Worm (Caenorhabditis elegans): ENCODE data around the gene ssq-4.
"Not testable (repeated sequence)": the region's sequence is repeated elsewhere in the genome, so short reads cannot be mapped to it uniquely, and the experiment has no call there.

Gene ssq-4

ce11 chrIV:4996956-4997355, 19.3 kb upstream of the ssq-4 start:
- TF ChIP-seq zip-4 (GFP tag; optimal IDR thresholded peaks at IDR 0.05) (no peak), ztf-11 (tag; optimal IDR thresholded peaks at IDR 0.05) (no peak), skn-1 (tag; optimal IDR thresholded peaks at IDR 0.05) (no peak), C04F5.9 (tag; optimal IDR thresholded peaks at IDR 0.05) (no peak), snpc-4 (tag; optimal IDR thresholded peaks at IDR 0.05) (no peak), hlh-4 (tag; optimal IDR thresholded peaks at IDR 0.05) (no peak), ama-1 (optimal IDR thresholded peaks at IDR 0.05) (no peak), ceh-88 (GFP tag; IDR thresholded peaks at IDR 0.05) (no peak), nhr-12 (tag; optimal IDR thresholded peaks at IDR 0.05) (no peak), rnt-1 (tag; optimal IDR thresholded peaks at IDR 0.05) (no peak), mdl-1 (tag; optimal IDR thresholded peaks at IDR 0.05) (no peak), lin-15B (tag; optimal IDR thresholded peaks at IDR 0.05) (no peak)

DNA sequence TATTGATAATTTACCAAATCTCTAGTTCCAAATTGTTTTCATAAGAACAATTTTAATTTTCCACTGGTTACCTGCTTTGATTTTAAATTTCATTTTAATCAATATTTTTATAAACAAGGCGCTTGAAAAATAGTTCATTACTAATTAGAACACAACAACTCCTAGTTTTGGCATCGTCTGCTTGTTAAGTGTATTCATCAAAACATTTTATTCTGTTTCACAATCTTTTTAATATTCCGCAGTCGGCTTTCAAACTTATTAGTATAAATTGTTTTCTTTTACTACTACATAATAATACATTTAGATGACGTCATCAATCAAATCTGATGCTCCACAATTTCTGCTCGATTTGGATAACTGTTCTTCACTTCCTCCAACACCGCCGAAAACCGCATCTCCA, 13.8 kb upstream of the ssq-4 start, which contains the start of gene pes-1:
Gene pes-1 (plus strand): TSS at position 301 of the 400 bp plus-strand sequence.
- TF ChIP-seq alr-1 (tag; optimal IDR thresholded peaks at IDR 0.05; ENCODE audit: borderline replicate concordance) (no peak), swsn-7 (tag; optimal IDR thresholded peaks at IDR 0.05) (no peak), jun-1 (tag; optimal IDR thresholded peaks at IDR 0.05) (no peak), mdl-1 (tag; optimal IDR thresholded peaks at IDR 0.05) (no peak)

DNA sequence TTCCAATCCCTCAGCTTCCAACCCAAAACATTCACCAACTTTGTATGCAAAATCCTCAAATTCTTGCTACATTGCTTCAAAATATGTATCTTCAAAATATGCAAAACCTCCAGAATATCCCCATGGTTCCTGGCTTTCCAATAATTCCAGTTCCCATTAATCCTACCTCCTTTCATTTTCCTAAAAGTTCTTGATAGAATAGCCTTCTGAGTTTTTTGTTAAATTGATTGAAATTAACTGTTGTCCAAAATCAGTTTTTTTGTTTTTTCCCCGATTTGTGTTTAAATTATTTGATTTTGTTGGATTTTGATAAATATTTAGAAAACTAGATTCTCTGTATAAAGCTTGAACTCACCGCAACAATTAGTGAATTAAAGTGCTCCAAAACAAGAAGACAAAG, 11.1 kb upstream of the ssq-4 start:
- no peak for TF ChIP-seq lsy-2 (tag; optimal IDR thresholded peaks at IDR 0.05)
- TF ChIP-seq irx-1 (tag; optimal IDR thresholded peaks at IDR 0.05): no peak
- TF ChIP-seq C04F5.9 (tag; optimal IDR thresholded peaks at IDR 0.05): no peak
- no peak for TF ChIP-seq ztf-11 (tag; optimal IDR thresholded peaks at IDR 0.05)

DNA sequence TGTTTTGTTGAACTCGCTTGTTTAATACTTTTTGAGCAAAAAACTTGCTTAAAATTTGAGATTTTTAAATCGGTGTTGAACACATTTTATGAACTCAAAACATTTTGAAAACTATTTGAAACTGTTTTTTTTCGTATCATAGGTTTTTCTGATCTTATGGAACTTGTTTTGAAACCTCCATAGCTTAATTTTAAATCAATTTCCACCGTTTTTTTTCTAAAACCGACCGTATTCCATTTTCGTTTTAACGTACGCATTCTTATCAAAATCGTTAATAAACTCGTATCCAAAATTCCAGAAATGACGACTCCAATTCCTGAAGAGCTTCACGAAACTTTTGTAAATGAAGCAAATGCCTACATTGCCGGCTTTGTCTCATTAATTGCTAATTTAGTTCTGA, 7.9 kb upstream of the ssq-4 start, which contains the start of gene srm-2:
Gene srm-2 (plus strand): TSS at position 301 of the 400 bp plus-strand sequence.
- TF ChIP-seq lin-14 (GFP tag; optimal IDR thresholded peaks at IDR 0.05) (no peak), nhr-76 (tag; optimal IDR thresholded peaks at IDR 0.05) (no peak), egl-27 (tag; optimal IDR thresholded peaks at IDR 0.05) (no peak), ama-1 (optimal IDR thresholded peaks at IDR 0.05) (no peak), ceh-8 (GFP tag; optimal IDR thresholded peaks at IDR 0.05) (no peak), efl-3 (GFP tag; optimal IDR thresholded peaks at IDR 0.05) (no peak), nhr-11 (tag; optimal IDR thresholded peaks at IDR 0.05) (no peak), unc-130 (tag; optimal IDR thresholded peaks at IDR 0.05) (no peak), ztf-11 (tag; optimal IDR thresholded peaks at IDR 0.05) (no peak), ceh-63 (GFP tag; optimal IDR thresholded peaks at IDR 0.05) (no peak)

DNA sequence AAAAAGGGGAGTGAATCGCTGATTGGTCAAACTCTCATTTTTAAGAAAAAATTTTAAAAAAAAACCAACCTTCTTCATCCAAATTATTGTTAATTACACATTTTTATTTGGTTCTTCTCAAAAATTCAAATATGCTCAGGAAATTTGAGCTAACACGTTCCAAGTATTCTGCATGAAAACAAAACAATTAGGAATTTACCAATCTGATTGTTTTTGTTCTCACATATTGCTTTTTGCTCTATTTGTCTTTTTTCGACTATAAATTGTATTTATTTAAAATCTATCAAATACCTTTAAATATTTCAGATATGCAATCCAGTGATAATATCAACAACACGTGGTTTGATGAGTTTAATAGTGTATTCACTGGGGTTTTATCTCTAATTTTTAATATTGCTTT, 4.0 kb upstream of the ssq-4 start, which contains the start of gene srm-1:
Gene srm-1 (plus strand): TSS at position 301 of the 400 bp plus-strand sequence.
- no peak for TF ChIP-seq aly-2 (tag; optimal IDR thresholded peaks at IDR 0.05)
- no peak for TF ChIP-seq nhr-76 (tag; optimal IDR thresholded peaks at IDR 0.05)
- TF ChIP-seq ceh-8 (GFP tag; optimal IDR thresholded peaks at IDR 0.05): no peak
- no peak for TF ChIP-seq lin-39 (tag; optimal IDR thresholded peaks at IDR 0.05)
- no peak for TF ChIP-seq ztf-11 (tag; optimal IDR thresholded peaks at IDR 0.05)

DNA sequence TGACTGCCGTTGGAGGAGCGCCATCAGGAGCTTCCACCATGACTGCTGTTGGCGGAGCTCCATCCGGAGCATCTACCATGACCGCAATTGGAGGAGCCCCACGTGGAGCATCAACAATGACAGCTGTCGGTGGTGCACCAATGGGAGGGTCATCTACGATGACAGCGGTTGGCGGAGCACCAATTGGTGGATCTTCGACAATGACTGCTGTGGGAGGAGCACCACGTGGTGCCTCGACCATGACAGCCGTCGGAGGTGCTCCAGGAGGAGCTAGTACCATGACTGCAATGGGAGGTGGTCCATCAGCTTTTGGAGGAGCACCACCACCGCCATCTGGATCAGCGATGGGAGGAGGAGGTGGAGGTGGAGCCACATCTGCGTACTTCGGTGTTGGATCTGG, 796 bp downstream of the ssq-4 start, which contains the start of gene T28H11.7:
Gene T28H11.7 (minus strand): TSS at position 101 of the 400 bp plus-strand sequence.
- TF ChIP-seq ceh-88 (GFP tag; IDR thresholded peaks at IDR 0.05); ces-1 (GFP tag; optimal IDR thresholded peaks at IDR 0.05); egl-13 (tag; optimal IDR thresholded peaks at IDR 0.05): not testable (repeated sequence)

- no peak for TF ChIP-seq alr-1 (tag; optimal IDR thresholded peaks at IDR 0.05; ENCODE audit: borderline replicate concordance)
- no peak for TF ChIP-seq ztf-4 (tag; optimal IDR thresholded peaks at IDR 0.05)
- TF ChIP-seq nhr-28 (tag; optimal IDR thresholded peaks at IDR 0.05): no peak
- TF ChIP-seq nhr-12 (tag; optimal IDR thresholded peaks at IDR 0.05): no peak
- no peak for TF ChIP-seq lin-14 (GFP tag; optimal IDR thresholded peaks at IDR 0.05)
- no peak for TF ChIP-seq nhr-90 (tag; optimal IDR thresholded peaks at IDR 0.05; ENCODE audit: poor library complexity)
- TF ChIP-seq dpl-1 (GFP tag; optimal IDR thresholded peaks at IDR 0.05): no peak
- no peak for TF ChIP-seq tbx-2 (tag; optimal IDR thresholded peaks at IDR 0.05)
- TF ChIP-seq xbp-1 (tag; optimal IDR thresholded peaks at IDR 0.05): no peak
- no peak for TF ChIP-seq efl-3 (GFP tag; optimal IDR thresholded peaks at IDR 0.05)
- TF ChIP-seq ceh-82 (tag; optimal IDR thresholded peaks at IDR 0.05): no peak
- TF ChIP-seq elt-2 (tag; optimal IDR thresholded peaks at IDR 0.05): no peak
- no peak for TF ChIP-seq blmp-1 (tag; optimal IDR thresholded peaks at IDR 0.05)
- TF ChIP-seq ceh-63 (GFP tag; optimal IDR thresholded peaks at IDR 0.05): no peak
- TF ChIP-seq nhr-20 (tag; optimal IDR thresholded peaks at IDR 0.05): no peak
- TF ChIP-seq nhr-77 (tag; optimal IDR thresholded peaks at IDR 0.05): no peak
- TF ChIP-seq pqm-1 (tag; optimal IDR thresholded peaks at IDR 0.05): no peak
- TF ChIP-seq nhr-76 (tag; optimal IDR thresholded peaks at IDR 0.05): no peak
Measured at ce11 chrIV:5020533-5020932, 4.3 kb downstream of the ssq-4 start, which contains the start of gene T28H11.8. TSS of gene T28H11.8 (minus strand) at chrIV:5020633.

Data from whole organism, L1 larva.